Worm (Caenorhabditis elegans) whole organism, L4 larva: ENCODE results near the gene Y6D1A.2.

ENCODE experiments used
- ceh-82 ChIP-seq: sonication (generic microtip); optimal IDR thresholded peaks from 2 replicates; lab custom pipeline; 2017; ENCODE audit warnings: missing biosample characterization, missing genetic modification characterization
- lir-3 ChIP-seq: sonication (generic microtip); optimal IDR thresholded peaks from 2 replicates; lab custom pipeline; 2016; ENCODE audit warnings: mild to moderate bottlenecking, missing genetic modification characterization, missing compliant biosample characterization
- nhr-10 ChIP-seq: fragments of 150-350 bp; optimal IDR thresholded peaks from 2 replicates; lab custom pipeline; 2014; ENCODE audit warnings: missing biosample characterization, missing genetic modification characterization
- nhr-77 ChIP-seq: fragments of 150-350 bp; optimal IDR thresholded peaks from 2 replicates; lab custom pipeline; 2014; ENCODE audit warnings: missing biosample characterization, missing genetic modification characterization
- sdz-12 ChIP-seq: fragments of 200-800 bp; sonication (Bioruptor generic); optimal IDR thresholded peaks from 2 replicates; lab custom pipeline; 2018; ENCODE audit warnings: mild to moderate bottlenecking, missing genetic modification characterization, missing compliant biosample characterization
- zag-1 ChIP-seq: fragments of 150-350 bp; optimal IDR thresholded peaks from 2 replicates; lab custom pipeline; 2014; ENCODE audit warnings: missing biosample characterization, missing genetic modification characterization
- ztf-11 ChIP-seq: fragments of 150-350 bp; optimal IDR thresholded peaks from 2 replicates; lab custom pipeline; 2014; ENCODE audit warnings: missing biosample characterization, missing genetic modification characterization

- TF ChIP-seq sdz-12 (GFP tag; lab: Kevin White, UChicago), result no peak
- TF ChIP-seq ceh-82 (tag; lab: Kevin White, UChicago), result no peak
- no peak for TF ChIP-seq nhr-10 (tag; lab: Kevin White, UChicago)
- TF ChIP-seq nhr-77 (tag; lab: Kevin White, UChicago), result no peak
- no peak for TF ChIP-seq lir-3 (tag; lab: Kevin White, UChicago)
- TF ChIP-seq ztf-11 (tag; lab: Kevin White, UChicago), result no peak
- TF ChIP-seq zag-1 (tag; lab: Kevin White, UChicago), result no peak
Observed at ce11 chrII:11819824-11820223, at the start of gene Y6D1A.2.
